Worm (Caenorhabditis elegans) whole organism, young adult: ENCODE data around the gene Y54G2A.15.

Experiments used
- B0019.2 ChIP-seq: fragments of 200-800 bp; sonication (Bioruptor generic); conservative IDR thresholded peaks from 2 replicates; pipeline ENCODE4 v1.3.6; 2022; ENCODE audit warnings: missing genetic modification reagents, missing genetic modification characterization, missing compliant biosample characterization
- B0035.1 ChIP-seq: sonication (generic microtip); optimal IDR thresholded peaks from 2 replicates; lab custom pipeline; 2016; ENCODE audit warnings: missing genetic modification characterization, mild to moderate bottlenecking, missing compliant biosample characterization, missing genotype, missing genetic modification reagents
- B0261.1 ChIP-seq: sonication (generic microtip); optimal IDR thresholded peaks from 2 replicates; lab custom pipeline; 2016; ENCODE audit warnings: mild to moderate bottlenecking, missing genetic modification characterization, moderate library complexity, missing compliant biosample characterization
- C06A6.2 ChIP-seq: fragments of 200-800 bp; sonication (Bioruptor generic); conservative IDR thresholded peaks from 2 replicates; pipeline ENCODE4 v1.3.6; 2022; ENCODE audit warnings: missing genetic modification characterization, missing compliant biosample characterization
- C17E4.6 ChIP-seq: fragments of 200-800 bp; sonication (Bioruptor generic); IDR thresholded peaks from 2 replicates; pipeline ENCODE4 v1.3.6; 2022; ENCODE audit warnings: missing genetic modification reagents, missing genetic modification characterization, missing compliant biosample characterization
- F37B4.10 ChIP-seq: fragments of 200-800 bp; sonication (Bioruptor generic); IDR thresholded peaks from 2 replicates; pipeline ENCODE4 v1.3.6; 2022; ENCODE audit warnings: missing genetic modification characterization, missing compliant biosample characterization
- F39B2.1 ChIP-seq: fragments of 200-800 bp; sonication (Bioruptor generic); IDR thresholded peaks from 2 replicates; pipeline ENCODE4 v1.3.6; 2022; ENCODE audit warnings: missing genetic modification reagents, missing genetic modification characterization, missing compliant biosample characterization
- F57C9.4 ChIP-seq: sonication (generic microtip); optimal IDR thresholded peaks from 2 replicates; lab custom pipeline; 2017; ENCODE audit warnings: mild to moderate bottlenecking, missing genetic modification characterization, missing compliant biosample characterization
- K11D2.4 ChIP-seq: fragments of 200-800 bp; sonication (Bioruptor generic); IDR thresholded peaks from 2 replicates; pipeline ENCODE4 v1.3.6; 2022; ENCODE audit warnings: missing genetic modification reagents, missing genetic modification characterization, missing compliant biosample characterization
- T07F8.4 ChIP-seq: sonication (generic microtip); optimal IDR thresholded peaks from 2 replicates; lab custom pipeline; 2016; ENCODE audit warnings: mild to moderate bottlenecking, missing genetic modification characterization, moderate library complexity, missing compliant biosample characterization
- Y53G8AR.9 ChIP-seq: fragments of 200-800 bp; sonication (Bioruptor generic); conservative IDR thresholded peaks from 2 replicates; pipeline ENCODE4 v1.3.6; 2022; ENCODE audit warnings: missing genetic modification reagents, missing genetic modification characterization, missing compliant biosample characterization
- Y67H2A.10 ChIP-seq: fragments of 200-800 bp; sonication (Bioruptor generic); conservative IDR thresholded peaks from 2 replicates; pipeline ENCODE4 v1.3.6; 2022; ENCODE audit warnings: missing genetic modification reagents, missing genetic modification characterization, missing compliant biosample characterization
- ama-1 ChIP-seq, 3 experiments: fragments of 150-350 bp in 1 of 3; sonication (generic microtip) in 2 of 3; optimal IDR thresholded peaks; 2 replicates each; lab custom pipeline; 2014 to 2018; ENCODE audit warnings: missing biosample characterization in 2 of 3, missing genetic modification characterization in 2 of 3, missing genetic modification reagents in 2 of 3
- atf-7 ChIP-seq: sonication (generic microtip); optimal IDR thresholded peaks from 2 replicates; lab custom pipeline; 2017; ENCODE audit warnings: mild to moderate bottlenecking, missing genetic modification characterization, missing compliant biosample characterization
- athp-1 ChIP-seq: sonication (generic microtip); optimal IDR thresholded peaks from 2 replicates; lab custom pipeline; 2017; ENCODE audit warnings: mild to moderate bottlenecking, missing genetic modification characterization, missing compliant biosample characterization
- attf-5 ChIP-seq: fragments of 200-800 bp; sonication (Bioruptor generic); optimal IDR thresholded peaks from 2 replicates; lab custom pipeline; 2018; ENCODE audit warnings: mild to moderate bottlenecking, missing genetic modification characterization, missing compliant biosample characterization
- attf-6 ChIP-seq: fragments of 200-800 bp; sonication (Bioruptor generic); IDR thresholded peaks from 2 replicates; pipeline ENCODE4 v1.3.6; 2022; ENCODE audit warnings: missing genetic modification reagents, missing genetic modification characterization, missing compliant biosample characterization
- cebp-2 ChIP-seq: fragments of 200-800 bp; sonication (Bioruptor generic); IDR thresholded peaks from 2 replicates; pipeline ENCODE4 v1.3.6; 2022; ENCODE audit warnings: missing genetic modification characterization, missing compliant biosample characterization
- ceh-79 ChIP-seq: sonication (generic microtip); optimal IDR thresholded peaks from 2 replicates; lab custom pipeline; 2017; ENCODE audit warnings: mild to moderate bottlenecking, missing genetic modification characterization, missing compliant biosample characterization
- chd-7 ChIP-seq: sonication (generic microtip); optimal IDR thresholded peaks from 2 replicates; lab custom pipeline; 2016; ENCODE audit warnings: mild to moderate bottlenecking, missing genetic modification characterization, moderate library complexity, missing compliant biosample characterization
- die-1 ChIP-seq: sonication (generic microtip); optimal IDR thresholded peaks from 2 replicates; lab custom pipeline; 2016; ENCODE audit warnings: missing genotype, mild to moderate bottlenecking, missing genetic modification characterization, missing compliant biosample characterization
- dpff-1 ChIP-seq: sonication (generic microtip); optimal IDR thresholded peaks from 2 replicates; lab custom pipeline; 2017; ENCODE audit warnings: mild to moderate bottlenecking, missing genetic modification characterization, missing compliant biosample characterization
- him-1 ChIP-seq: sonication (generic microtip); optimal IDR thresholded peaks from 2 replicates; lab custom pipeline; 2016; ENCODE audit warnings: missing genotype, missing genetic modification reagents, missing genetic modification characterization, missing compliant biosample characterization
- hlh-12 ChIP-seq: sonication (generic microtip); optimal IDR thresholded peaks from 2 replicates; lab custom pipeline; 2016; ENCODE audit warnings: missing genetic modification characterization, missing compliant biosample characterization
- hsf-1 ChIP-seq: fragments of 200-800 bp; sonication (Bioruptor generic); IDR thresholded peaks from 2 replicates; pipeline ENCODE4 v1.3.6; 2022; ENCODE audit warnings: missing genetic modification reagents, missing genetic modification characterization, missing compliant biosample characterization
- let-526 ChIP-seq: fragments of 200-800 bp; sonication (Bioruptor generic); IDR thresholded peaks from 2 replicates; pipeline ENCODE4 v1.3.6; 2022; ENCODE audit warnings: missing genetic modification reagents, missing genetic modification characterization, missing compliant biosample characterization
- let-607 ChIP-seq, 2 experiments: fragments of 200-800 bp in 1 of 2; sonication (Bioruptor generic) in 1 of 2; sonication (generic microtip) in 1 of 2; optimal IDR thresholded peaks; 2 replicates each; lab custom pipeline; 2016 to 2018; ENCODE audit warnings: mild to moderate bottlenecking in 2 of 2, missing compliant biosample characterization in 2 of 2, missing genetic modification characterization in 2 of 2, moderate library complexity in 2 of 2, missing genotype in 1 of 2
- lin-26 ChIP-seq: fragments of 200-800 bp; sonication (Bioruptor generic); IDR thresholded peaks from 2 replicates; pipeline ENCODE4 v1.3.6; 2022; ENCODE audit warnings: missing genetic modification reagents, missing genetic modification characterization, missing compliant biosample characterization
- lin-35 ChIP-seq, 3 experiments: fragments of 150-350 bp in 2 of 3; sonication (generic microtip) in 1 of 3; optimal IDR thresholded peaks; 2 replicates each; lab custom pipeline; 2014 to 2018; ENCODE audit warnings: missing biosample characterization in 3 of 3, missing genetic modification characterization in 3 of 3, missing genetic modification reagents in 3 of 3
- lir-1 ChIP-seq: fragments of 200-800 bp; sonication (Bioruptor generic); conservative IDR thresholded peaks from 2 replicates; pipeline ENCODE4 v1.3.6; 2022; ENCODE audit warnings: missing genetic modification reagents, missing genetic modification characterization, missing compliant biosample characterization
- madf-6 ChIP-seq: fragments of 200-800 bp; sonication (Bioruptor generic); IDR thresholded peaks from 2 replicates; pipeline ENCODE4 v1.3.6; 2022; ENCODE audit warnings: missing genetic modification reagents, missing genetic modification characterization, missing compliant biosample characterization
- madf-8 ChIP-seq: fragments of 200-800 bp; sonication (Bioruptor generic); conservative IDR thresholded peaks from 2 replicates; pipeline ENCODE4 v1.3.6; 2022; ENCODE audit warnings: missing genetic modification reagents, missing genetic modification characterization, missing compliant biosample characterization
- mes-4 ChIP-seq: sonication (generic microtip); optimal IDR thresholded peaks from 2 replicates; lab custom pipeline; 2016; ENCODE audit warnings: missing genotype, missing genetic modification characterization, missing compliant biosample characterization
- nfya-2 ChIP-seq: fragments of 200-800 bp; sonication (Bioruptor generic); IDR thresholded peaks from 2 replicates; pipeline ENCODE4 v1.3.6; 2022; ENCODE audit warnings: missing genetic modification reagents, missing genetic modification characterization, missing compliant biosample characterization
- nhr-120 ChIP-seq: fragments of 200-800 bp; sonication (Bioruptor generic); IDR thresholded peaks from 2 replicates; pipeline ENCODE4 v1.3.6; 2022; ENCODE audit warnings: missing genetic modification characterization, missing compliant biosample characterization
- nhr-179 ChIP-seq: sonication (generic microtip); optimal IDR thresholded peaks from 2 replicates; lab custom pipeline; 2016; ENCODE audit warnings: mild to moderate bottlenecking, missing genetic modification characterization, missing compliant biosample characterization
- nhr-90 ChIP-seq: sonication (generic microtip); optimal IDR thresholded peaks from 2 replicates; lab custom pipeline; 2016; ENCODE audit warnings: missing genotype, mild to moderate bottlenecking, missing genetic modification characterization, missing compliant biosample characterization
- pbrm-1 ChIP-seq: fragments of 200-800 bp; sonication (Bioruptor generic); IDR thresholded peaks from 2 replicates; pipeline ENCODE4 v1.3.6; 2022; ENCODE audit warnings: missing genetic modification reagents, missing genetic modification characterization, missing compliant biosample characterization
- rcor-1 ChIP-seq: fragments of 200-800 bp; sonication (Bioruptor generic); IDR thresholded peaks from 2 replicates; pipeline ENCODE4 v1.3.6; 2022; ENCODE audit warnings: missing genetic modification reagents, missing genetic modification characterization, missing compliant biosample characterization
- rec-8 ChIP-seq, 2 experiments: sonication (generic microtip); optimal IDR thresholded peaks; 2 replicates each; lab custom pipeline; 2016; ENCODE audit warnings: mild to moderate bottlenecking in 2 of 2, missing genetic modification characterization in 2 of 2, missing genetic modification reagents in 2 of 2, missing genotype in 2 of 2, missing biosample characterization in 1 of 2, missing compliant biosample characterization in 1 of 2, moderate library complexity in 1 of 2
- sea-2 ChIP-seq: fragments of 200-800 bp; sonication (Bioruptor generic); IDR thresholded peaks from 2 replicates; pipeline ENCODE4 v1.3.6; 2022; ENCODE audit warnings: missing genetic modification characterization, missing compliant biosample characterization
- snpc-1.1 ChIP-seq: sonication (generic microtip); optimal IDR thresholded peaks from 2 replicates; lab custom pipeline; 2017; ENCODE audit warnings: missing genetic modification characterization, mild to moderate bottlenecking, missing compliant biosample characterization, antibody characterized with exemption, moderate library complexity, missing genotype, missing genetic modification reagents; ENCODE audit not compliant: insufficient read depth
- sptf-2 ChIP-seq: fragments of 200-800 bp; sonication (Bioruptor generic); optimal IDR thresholded peaks from 2 replicates; lab custom pipeline; 2018; ENCODE audit warnings: mild to moderate bottlenecking, missing genetic modification characterization, missing compliant biosample characterization
- unc-130 ChIP-seq: sonication (generic microtip); optimal IDR thresholded peaks from 2 replicates; lab custom pipeline; 2016; ENCODE audit warnings: missing genetic modification reagents, missing genetic modification characterization, missing compliant biosample characterization
- xnd-1 ChIP-seq: sonication (generic microtip); optimal IDR thresholded peaks from 2 replicates; lab custom pipeline; 2016; ENCODE audit warnings: missing genotype, missing genetic modification reagents, missing genetic modification characterization, missing compliant biosample characterization
- zfh-2 ChIP-seq: fragments of 200-800 bp; sonication (Bioruptor generic); conservative IDR thresholded peaks from 2 replicates; pipeline ENCODE4 v1.3.6; 2022; ENCODE audit warnings: missing genetic modification reagents, missing genetic modification characterization, missing compliant biosample characterization
- ztf-18 ChIP-seq: sonication (generic microtip); optimal IDR thresholded peaks from 2 replicates; lab custom pipeline; 2016; ENCODE audit warnings: missing genotype, mild to moderate bottlenecking, missing genetic modification characterization, missing compliant biosample characterization
- ztf-26 ChIP-seq: sonication (generic microtip); optimal IDR thresholded peaks from 2 replicates; lab custom pipeline; 2017; ENCODE audit warnings: missing genetic modification characterization, missing compliant biosample characterization
- ztf-3 ChIP-seq: fragments of 200-800 bp; sonication (Bioruptor generic); optimal IDR thresholded peaks from 2 replicates; lab custom pipeline; 2018; ENCODE audit warnings: mild to moderate bottlenecking, missing genetic modification characterization, missing compliant biosample characterization

Gene Y54G2A.15

DNA sequence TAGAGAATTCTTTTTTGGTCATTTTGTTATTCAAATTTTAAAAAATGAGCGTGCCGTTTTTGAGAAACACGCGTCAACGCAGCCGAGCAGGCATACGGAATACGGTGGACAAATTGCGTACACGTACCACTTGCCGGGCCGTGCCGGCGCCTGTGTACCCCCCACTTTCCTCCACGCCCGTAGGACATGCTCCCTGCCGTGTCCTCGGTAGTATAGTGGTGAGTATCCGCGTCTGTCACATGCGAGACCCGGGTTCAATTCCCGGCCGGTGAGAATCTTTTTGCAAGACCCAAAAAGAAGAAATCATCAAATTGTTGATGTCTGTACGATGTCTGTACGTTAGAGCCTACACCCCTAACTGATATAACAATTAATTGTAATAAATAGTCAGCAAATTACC lies 35.6 kb downstream of the Y54G2A.15 start (continued):
- no peak for TF ChIP-seq xnd-1 (tag; lab: Kevin White, UChicago)
- peak; percentile 70 for TF ChIP-seq B0261.1 (tag; lab: Kevin White, UChicago)
- TF ChIP-seq C06A6.2: no peak
- peak; percentile 26 for TF ChIP-seq mes-4
- TF ChIP-seq ztf-3: no peak
- no peak for TF ChIP-seq lin-35 (GFP tag; optimal IDR thresholded peaks at IDR 0.05; lab: Kevin White, UChicago)
- TF ChIP-seq T07F8.4 (tag; lab: Kevin White, UChicago): no peak
- TF ChIP-seq ama-1 (optimal IDR thresholded peaks at IDR 0.05; lab: Kevin White, UChicago): no peak
- no peak for TF ChIP-seq ama-1 (GFP tag; optimal IDR thresholded peaks at IDR 0.05; lab: Kevin White, UChicago)
- TF ChIP-seq F57C9.4 (tag; lab: Kevin White, UChicago): no peak
- TF ChIP-seq F37B4.10 (GFP tag; lab: Robert Waterston, UW): no peak
- no peak for TF ChIP-seq K11D2.4
- TF ChIP-seq sptf-2: no peak
- TF ChIP-seq hlh-12: no peak
- no peak for TF ChIP-seq nhr-120
- no peak; the same call in 1 of the 2 replicates for TF ChIP-seq madf-6 (GFP tag; lab: Robert Waterston, UW)
- TF ChIP-seq lir-1 (GFP tag; lab: Robert Waterston, UW): no peak
- TF ChIP-seq ceh-79 (tag; lab: Kevin White, UChicago): no peak
- no peak for TF ChIP-seq Y53G8AR.9
- TF ChIP-seq Y67H2A.10 (GFP tag; lab: Robert Waterston, UW): no peak
- no peak for TF ChIP-seq nhr-179 (tag; lab: Kevin White, UChicago)
- TF ChIP-seq ztf-18 (tag; lab: Kevin White, UChicago): peak; percentile 17
- 0 out of 2 replicates have a peak, but pooled peaks have one; percentile 30 for TF ChIP-seq attf-6 (GFP tag; lab: Robert Waterston, UW)
- TF ChIP-seq B0035.1: no peak
- TF ChIP-seq atf-7 (tag; lab: Kevin White, UChicago): no peak
- TF ChIP-seq let-607 (tag; optimal IDR thresholded peaks at IDR 0.05; lab: Kevin White, UChicago): peak in 1 of 2 experiments; percentile 10
- no peak for TF ChIP-seq sea-2
- peak; percentile 17 for TF ChIP-seq chd-7 (tag; lab: Kevin White, UChicago)
- peak; percentile 54 for TF ChIP-seq zfh-2 (GFP tag; lab: Robert Waterston, UW)
- no peak for TF ChIP-seq athp-1 (tag; lab: Kevin White, UChicago)
- no peak for TF ChIP-seq C17E4.6
- no peak for TF ChIP-seq him-1
- peak; percentile 33; the same call in 1 of the 2 replicates for TF ChIP-seq cebp-2 (GFP tag; lab: Robert Waterston, UW)
- no peak for TF ChIP-seq nfya-2
- no peak for TF ChIP-seq attf-5 (GFP tag; lab: Kevin White, UChicago)
- no peak for TF ChIP-seq snpc-1.1
- TF ChIP-seq madf-8: no peak

DNA sequence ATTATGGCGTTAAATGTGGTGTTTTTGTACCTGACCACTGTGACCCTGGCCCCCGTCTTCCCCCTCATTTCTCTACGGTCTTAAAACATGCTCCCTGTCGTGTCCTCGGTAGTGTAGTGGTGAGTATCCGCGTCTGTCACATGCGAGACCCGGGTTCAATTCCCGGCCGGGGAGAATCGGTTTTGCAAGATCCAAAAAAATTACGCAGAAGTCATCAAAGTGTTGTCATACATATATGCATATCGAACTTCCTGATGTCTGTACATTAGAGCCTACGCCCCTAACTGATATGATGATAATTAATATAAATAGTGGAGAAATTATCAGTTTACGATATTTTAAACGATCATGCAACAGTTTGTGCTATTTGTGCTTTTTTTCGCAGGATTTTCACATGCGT lies 38.3 kb downstream of the Y54G2A.15 start, which contains the start of gene Y54G2A.45:
Y54G2A.45 (plus strand) TSS at position 333 of the 400 bp plus-strand sequence.
- peak; percentile 66 for TF ChIP-seq rcor-1 (GFP tag; lab: Robert Waterston, UW)
- peak; percentile 79 for TF ChIP-seq him-1
- peak; percentile 43 for TF ChIP-seq ztf-26
- TF ChIP-seq nhr-120: no peak
- TF ChIP-seq die-1 (tag; lab: Kevin White, UChicago): peak; percentile 81
- peak; percentile 63; the same call in 1 of the 2 replicates for TF ChIP-seq hsf-1 (GFP tag; lab: Robert Waterston, UW)
- TF ChIP-seq C06A6.2: no peak
- peak; percentile 15 for TF ChIP-seq xnd-1 (tag; lab: Kevin White, UChicago)
- TF ChIP-seq nfya-2: no peak
- no peak for TF ChIP-seq F57C9.4 (tag; lab: Kevin White, UChicago)
- TF ChIP-seq lin-26: peak; percentile 92
- no peak for TF ChIP-seq dpff-1 (tag; lab: Kevin White, UChicago)
- TF ChIP-seq B0019.2: peak; percentile 34; the same call in 1 of the 2 replicates
- peak; percentile 94 for TF ChIP-seq nhr-90 (tag; lab: Kevin White, UChicago)
- TF ChIP-seq C17E4.6: peak; percentile 48; the same call in 1 of the 2 replicates
- no peak for TF ChIP-seq F39B2.1
- peak; percentile 76 for TF ChIP-seq pbrm-1 (GFP tag; lab: Robert Waterston, UW)
- peak; percentile 62 to 84 for TF ChIP-seq rec-8 (tag; optimal IDR thresholded peaks at IDR 0.05; lab: Kevin White, UChicago)
- TF ChIP-seq ztf-18 (tag; lab: Kevin White, UChicago): peak; percentile 84
- TF ChIP-seq unc-130 (GFP tag; lab: Kevin White, UChicago): peak; percentile 57
- TF ChIP-seq let-526 (GFP tag; lab: Robert Waterston, UW): no peak
